Worm (Caenorhabditis elegans): ENCODE data around the gene sec-3.
A peak's percentile ranks its signal among the peaks of the same experiment; 100 is the strongest.

The sec-3 gene

DNA sequence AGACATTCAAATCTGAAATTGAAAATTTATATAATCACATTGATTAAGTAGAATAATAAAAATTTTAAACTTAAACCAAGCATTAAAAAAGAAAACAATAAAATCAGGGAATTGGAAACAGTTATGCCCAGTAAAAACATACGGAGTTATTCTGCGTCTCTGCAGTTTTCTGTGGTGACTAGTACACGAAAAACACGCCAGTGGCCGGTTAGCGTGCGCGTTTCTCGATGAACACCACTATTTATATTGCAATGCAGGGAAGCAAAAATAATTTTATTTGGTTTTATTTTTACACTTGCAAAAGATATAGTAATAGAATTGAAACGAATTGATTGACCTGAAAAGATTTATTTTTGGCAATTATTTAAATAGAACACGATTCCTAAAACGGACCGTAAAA, at the start of gene sec-3 (continued):
- TF ChIP-seq sptf-2 (GFP tag; optimal IDR thresholded peaks at IDR 0.05) (no peak), nhr-27 (tag; optimal IDR thresholded peaks at IDR 0.05) (no peak), tlf-1 (GFP tag; optimal IDR thresholded peaks at IDR 0.05) (peak; percentile 53), K11D2.4 (GFP tag; IDR thresholded peaks at IDR 0.05) (peak; percentile 77; the same call in 1 of the 2 replicates), ZK185.1 (tag; optimal IDR thresholded peaks at IDR 0.05; ENCODE audit: poor library complexity, severe bottlenecking) (peak; percentile 74), ceh-79 (tag; optimal IDR thresholded peaks at IDR 0.05) (no peak), snpc-1.3 (tag; optimal IDR thresholded peaks at IDR 0.05; ENCODE audit: insufficient read depth) (no peak), T26A5.8 (tag; optimal IDR thresholded peaks at IDR 0.05) (no peak), ceh-91 (GFP tag; IDR thresholded peaks at IDR 0.05) (no peak), nhr-90 (tag; optimal IDR thresholded peaks at IDR 0.05) (peak; percentile 31), let-607 (tag; optimal IDR thresholded peaks at IDR 0.05) (peak; percentile 10 to 42), mes-4 (tag; optimal IDR thresholded peaks at IDR 0.05) (no peak), lag-1 (GFP tag; IDR thresholded peaks at IDR 0.05) (no peak), ceh-100 (GFP tag; IDR thresholded peaks at IDR 0.05) (peak; percentile 68), lin-54 (GFP tag; optimal IDR thresholded peaks at IDR 0.05) (peak; percentile 61), egl-44 (GFP tag; IDR thresholded peaks at IDR 0.05) (no peak), xnd-1 (tag; optimal IDR thresholded peaks at IDR 0.05) (no peak), ztf-3 (GFP tag; optimal IDR thresholded peaks at IDR 0.05) (no peak), F57C9.4 (tag; optimal IDR thresholded peaks at IDR 0.05) (no peak), athp-1 (tag; optimal IDR thresholded peaks at IDR 0.05) (no peak), F10E7.11 (tag; optimal IDR thresholded peaks at IDR 0.05) (no peak), Y53G8AR.9 (GFP tag; conservative IDR thresholded peaks at IDR 0.05) (peak; percentile 79; the same call in 1 of the 2 replicates), tbx-9 (tag; optimal IDR thresholded peaks at IDR 0.05; ENCODE audit: borderline replicate concordance) (no peak), lir-1 (GFP tag; conservative IDR thresholded peaks at IDR 0.05) (peak; percentile 22; the same call in 1 of the 2 replicates), mel-28 (tag; optimal IDR thresholded peaks at IDR 0.05; ENCODE audit: borderline replicate concordance) (no peak), lin-40 (tag; optimal IDR thresholded peaks at IDR 0.05) (peak; percentile 88), F33H1.4 (GFP tag; IDR thresholded peaks at IDR 0.05) (no peak), zim-3 (tag; optimal IDR thresholded peaks at IDR 0.05) (no peak), die-1 (tag; optimal IDR thresholded peaks at IDR 0.05) (no peak), egl-18 (GFP tag; IDR thresholded peaks at IDR 0.05) (no peak), ztf-6 (GFP tag; IDR thresholded peaks at IDR 0.05) (no peak), attf-3 (GFP tag; conservative IDR thresholded peaks at IDR 0.05) (no peak), nfya-2 (GFP tag; IDR thresholded peaks at IDR 0.05) (no peak), ets-4 (GFP tag; optimal IDR thresholded peaks at IDR 0.05) (no peak), mxl-1 (tag; optimal IDR thresholded peaks at IDR 0.05) (no peak), snpc-4 (GFP tag; optimal IDR thresholded peaks at IDR 0.05) (no peak), snpc-4 (tag; optimal IDR thresholded peaks at IDR 0.05) (peak in 3 of 4 experiments; percentile 47 to 72 (median 65)), C06A6.2 (GFP tag; conservative IDR thresholded peaks at IDR 0.05) (peak; percentile 28; the same call in 1 of the 2 replicates), sdz-38 (tag; optimal IDR thresholded peaks at IDR 0.05) (no peak), ztf-25 (GFP tag; IDR thresholded peaks at IDR 0.05) (no peak), Y53F4B.3 (GFP tag; IDR thresholded peaks at IDR 0.05) (no peak), hlh-12 (tag; optimal IDR thresholded peaks at IDR 0.05) (no peak), F55B11.4 (tag; optimal IDR thresholded peaks at IDR 0.05; ENCODE audit: borderline replicate concordance, insufficient read depth) (no peak), ceh-40 (GFP tag; IDR thresholded peaks at IDR 0.05) (no peak), efl-1 (GFP tag; optimal IDR thresholded peaks at IDR 0.05) (no peak), F22D6.2 (tag; optimal IDR thresholded peaks at IDR 0.05) (peak; percentile 42), akir-1 (GFP tag; optimal IDR thresholded peaks at IDR 0.05) (no peak), hmg-20 (GFP tag; IDR thresholded peaks at IDR 0.05) (peak; percentile 55; the same call in 1 of the 2 replicates), gei-17 (GFP tag; optimal IDR thresholded peaks at IDR 0.05) (peak; percentile 51)

All from whole organism, young adult.